Worm (Caenorhabditis elegans) whole organism, L2 larva: Measurements from ENCODE around the gene dhs-11.

Source experiments
- C34F6.9 ChIP-seq: fragments of 150-350 bp; optimal IDR thresholded peaks from 2 replicates; lab custom pipeline; 2014; ENCODE audit warnings: missing biosample characterization, missing genetic modification characterization
- F13H6.1 ChIP-seq: sonication (generic microtip); optimal IDR thresholded peaks from 2 replicates; lab custom pipeline; 2016; ENCODE audit warnings: missing genetic modification characterization, missing compliant biosample characterization
- R02D3.7 ChIP-seq: fragments of 150-350 bp; optimal IDR thresholded peaks from 2 replicates; lab custom pipeline; 2014; ENCODE audit warnings: missing biosample characterization, missing genetic modification characterization
- Y55F3AM.14 ChIP-seq: fragments of 200-800 bp; sonication (Bioruptor generic); optimal IDR thresholded peaks from 2 replicates; lab custom pipeline; 2018; ENCODE audit warnings: mild to moderate bottlenecking, missing genetic modification characterization, missing compliant biosample characterization
- ZK546.5 ChIP-seq: sonication (generic microtip); optimal IDR thresholded peaks from 2 replicates; lab custom pipeline; 2017; ENCODE audit warnings: missing biosample characterization, missing genetic modification characterization
- aly-2 ChIP-seq: fragments of 150-350 bp; optimal IDR thresholded peaks from 2 replicates; lab custom pipeline; 2014; ENCODE audit warnings: missing biosample characterization, missing genetic modification characterization
- blmp-1 ChIP-seq: sonication (generic microtip); optimal IDR thresholded peaks from 2 replicates; lab custom pipeline; 2017; ENCODE audit warnings: missing genetic modification characterization, mild to moderate bottlenecking, missing compliant biosample characterization, antibody characterized with exemption, moderate library complexity; ENCODE audit not compliant: insufficient read depth
- ceh-82 ChIP-seq: fragments of 150-350 bp; optimal IDR thresholded peaks from 2 replicates; lab custom pipeline; 2014; ENCODE audit warnings: missing biosample characterization, missing genetic modification characterization
- crh-2 ChIP-seq: sonication (generic microtip); optimal IDR thresholded peaks from 2 replicates; lab custom pipeline; 2017; ENCODE audit warnings: missing biosample characterization, missing genetic modification characterization
- dmd-4 ChIP-seq: sonication (generic microtip); optimal IDR thresholded peaks from 2 replicates; lab custom pipeline; 2017; ENCODE audit warnings: missing biosample characterization, missing genetic modification characterization
- egl-27 ChIP-seq: sonication (generic microtip); optimal IDR thresholded peaks from 3 replicates; lab custom pipeline; 2017; ENCODE audit warnings: missing biosample characterization, missing genetic modification reagents, missing genetic modification characterization
- elt-1 ChIP-seq: fragments of 150-350 bp; optimal IDR thresholded peaks from 2 replicates; lab custom pipeline; 2014; ENCODE audit warnings: missing biosample characterization, missing genetic modification characterization
- fos-1 ChIP-seq: fragments of 150-350 bp; optimal IDR thresholded peaks from 2 replicates; lab custom pipeline; 2014; ENCODE audit warnings: missing biosample characterization, missing genetic modification characterization
- gmeb-1 ChIP-seq: fragments of 150-350 bp; optimal IDR thresholded peaks from 2 replicates; lab custom pipeline; 2014; ENCODE audit warnings: missing biosample characterization, missing genetic modification characterization
- lin-11 ChIP-seq: fragments of 150-350 bp; sonication (generic microtip); optimal IDR thresholded peaks from 2 replicates; lab custom pipeline; 2014; ENCODE audit warnings: missing biosample characterization, missing genetic modification characterization, inconsistent platforms, mixed read lengths
- lin-13 ChIP-seq: fragments of 150-350 bp; optimal IDR thresholded peaks from 2 replicates; lab custom pipeline; 2014; ENCODE audit warnings: missing biosample characterization, missing genetic modification reagents, missing genetic modification characterization
- lin-39 ChIP-seq: fragments of 150-350 bp; optimal IDR thresholded peaks from 2 replicates; lab custom pipeline; 2014; ENCODE audit warnings: missing biosample characterization, missing genetic modification reagents, missing genetic modification characterization
- lsy-2 ChIP-seq, 2 experiments: fragments of 150-350 bp in 1 of 2; sonication (generic microtip) in 1 of 2; optimal IDR thresholded peaks; 2 replicates each; lab custom pipeline; 2014 to 2017; ENCODE audit warnings: missing biosample characterization in 2 of 2, missing genetic modification characterization in 2 of 2
- mab-5 ChIP-seq: fragments of 150-350 bp; optimal IDR thresholded peaks from 2 replicates; lab custom pipeline; 2014; ENCODE audit warnings: missing biosample characterization, missing genetic modification characterization
- mbf-1 ChIP-seq: sonication (generic microtip); optimal IDR thresholded peaks from 2 replicates; lab custom pipeline; 2017; ENCODE audit warnings: missing biosample characterization, missing genetic modification characterization
- mdl-1 ChIP-seq, 2 experiments: fragments of 150-350 bp in 1 of 2; sonication (generic microtip) in 1 of 2; optimal IDR thresholded peaks; 2 replicates each; lab custom pipeline; 2017; ENCODE audit warnings: missing biosample characterization in 2 of 2, missing genetic modification characterization in 2 of 2
- nhr-10 ChIP-seq: sonication (generic microtip); optimal IDR thresholded peaks from 2 replicates; lab custom pipeline; 2017; ENCODE audit warnings: missing biosample characterization, missing genetic modification characterization
- nhr-11 ChIP-seq: fragments of 150-350 bp; optimal IDR thresholded peaks from 2 replicates; lab custom pipeline; 2014; ENCODE audit warnings: missing biosample characterization, missing genetic modification characterization
- nhr-12 ChIP-seq: fragments of 150-350 bp; optimal IDR thresholded peaks from 2 replicates; lab custom pipeline; 2014; ENCODE audit warnings: missing biosample characterization, missing genetic modification characterization
- nhr-129 ChIP-seq: fragments of 150-350 bp; optimal IDR thresholded peaks from 2 replicates; lab custom pipeline; 2014; ENCODE audit warnings: missing biosample characterization, missing genetic modification characterization
- nhr-21 ChIP-seq: fragments of 150-350 bp; optimal IDR thresholded peaks from 2 replicates; lab custom pipeline; 2014; ENCODE audit warnings: missing biosample characterization, missing genetic modification characterization
- nhr-23 ChIP-seq: fragments of 150-350 bp; optimal IDR thresholded peaks from 2 replicates; lab custom pipeline; 2014; ENCODE audit warnings: missing biosample characterization, missing genetic modification reagents, missing genetic modification characterization
- nhr-25 ChIP-seq: fragments of 150-350 bp; sonication (generic microtip); optimal IDR thresholded peaks from 3 replicates; lab custom pipeline; 2014; ENCODE audit warnings: missing biosample characterization, missing genetic modification characterization
- nhr-6 ChIP-seq: fragments of 150-350 bp; optimal IDR thresholded peaks from 2 replicates; lab custom pipeline; 2014; ENCODE audit warnings: missing biosample characterization, missing genetic modification characterization
- peb-1 ChIP-seq: fragments of 150-350 bp; optimal IDR thresholded peaks from 2 replicates; lab custom pipeline; 2014; ENCODE audit warnings: missing biosample characterization, missing genetic modification characterization
- sem-4 ChIP-seq: fragments of 150-350 bp; optimal IDR thresholded peaks from 2 replicates; lab custom pipeline; 2014; ENCODE audit warnings: missing biosample characterization, missing genetic modification reagents, missing genetic modification characterization
- skn-1 ChIP-seq: sonication (generic microtip); optimal IDR thresholded peaks from 2 replicates; lab custom pipeline; 2017; ENCODE audit warnings: missing biosample characterization, missing genetic modification characterization
- sma-3 ChIP-seq: sonication (generic microtip); optimal IDR thresholded peaks from 2 replicates; lab custom pipeline; 2016; ENCODE audit warnings: missing genetic modification reagents, missing genetic modification characterization, missing compliant biosample characterization
- sma-9 ChIP-seq, 2 experiments: fragments of 150-350 bp in 1 of 2; sonication (generic microtip) in 1 of 2; optimal IDR thresholded peaks; 2 replicates each; lab custom pipeline; 2014 to 2016; ENCODE audit warnings: missing genetic modification characterization in 2 of 2, mild to moderate bottlenecking in 1 of 2, missing biosample characterization in 1 of 2, missing compliant biosample characterization in 1 of 2, missing genetic modification reagents in 1 of 2, moderate library complexity in 1 of 2
- snpc-4 ChIP-seq: fragments of 150-350 bp; optimal IDR thresholded peaks from 2 replicates; lab custom pipeline; 2014; ENCODE audit warnings: missing biosample characterization, missing genetic modification characterization
- unc-55 ChIP-seq: fragments of 150-350 bp; sonication (generic microtip); optimal IDR thresholded peaks from 3 replicates; lab custom pipeline; 2014; ENCODE audit warnings: missing biosample characterization, missing genetic modification reagents, missing genetic modification characterization
- ztf-1 ChIP-seq: fragments of 200-800 bp; sonication (Bioruptor generic); conservative IDR thresholded peaks from 2 replicates; pipeline ENCODE4 v1.3.6; 2022; ENCODE audit warnings: missing genetic modification characterization, missing compliant biosample characterization
- ztf-11 ChIP-seq: sonication (generic microtip); optimal IDR thresholded peaks from 2 replicates; lab custom pipeline; 2017; ENCODE audit warnings: missing biosample characterization, missing genetic modification characterization
- ztf-4 ChIP-seq: fragments of 150-350 bp; optimal IDR thresholded peaks from 2 replicates; lab custom pipeline; 2014; ENCODE audit warnings: missing biosample characterization, missing genetic modification characterization

dhs-11 gene

ce11 chrIII:10629043-10629442, 13.6 kb downstream of the dhs-11 start, which contains the start of gene swt-4:
swt-4 (minus strand) TSS chrIII:10629143.
- TF ChIP-seq nhr-10 (tag; lab: Kevin White, UChicago): no peak
- TF ChIP-seq, all 48 proteins: peak for 0

ce11 chrIII:10628360-10628759, 14.3 kb downstream of the dhs-11 start:
- no peak for TF ChIP-seq lin-13 (GFP tag; lab: Kevin White, UChicago)
- no peak for TF ChIP-seq fos-1 (tag; lab: Kevin White, UChicago)
- TF ChIP-seq peb-1 (tag; lab: Kevin White, UChicago): no peak
- TF ChIP-seq skn-1 (tag; lab: Kevin White, UChicago): no peak
- no peak for TF ChIP-seq sem-4 (tag; lab: Kevin White, UChicago)
- TF ChIP-seq ZK546.5 (tag; lab: Kevin White, UChicago): no peak
- no peak for TF ChIP-seq nhr-6
- no peak for TF ChIP-seq ztf-1 (GFP tag; lab: Robert Waterston, UW)
- TF ChIP-seq gmeb-1 (tag; lab: Kevin White, UChicago): peak; percentile 1
- TF ChIP-seq unc-55: peak; percentile 43
- TF ChIP-seq R02D3.7 (tag; lab: Kevin White, UChicago): no peak
- peak; percentile 18 to 71 for TF ChIP-seq lsy-2 (tag; optimal IDR thresholded peaks at IDR 0.05; lab: Kevin White, UChicago)
- TF ChIP-seq C34F6.9 (tag; lab: Kevin White, UChicago): peak; percentile 41
- no peak for TF ChIP-seq nhr-12 (tag; lab: Kevin White, UChicago)
- TF ChIP-seq nhr-21 (tag; lab: Kevin White, UChicago): peak; percentile 21
- no peak for TF ChIP-seq blmp-1 (tag; lab: Kevin White, UChicago)
- peak; percentile 56 for TF ChIP-seq F13H6.1 (tag; lab: Kevin White, UChicago)
- TF ChIP-seq egl-27 (tag; lab: Kevin White, UChicago): no peak
- no peak for TF ChIP-seq ztf-11 (tag; lab: Kevin White, UChicago)
- peak; percentile 73 for TF ChIP-seq crh-2
- TF ChIP-seq mdl-1 (tag; optimal IDR thresholded peaks at IDR 0.05; lab: Kevin White, UChicago): peak in 1 of 2 experiments; percentile 27
- no peak for TF ChIP-seq sma-3 (GFP tag; lab: Kevin White, UChicago)
- no peak for TF ChIP-seq mbf-1 (tag; lab: Kevin White, UChicago)
- TF ChIP-seq lin-39 (tag; lab: Kevin White, UChicago): no peak
- TF ChIP-seq mab-5 (tag; lab: Kevin White, UChicago): no peak
- TF ChIP-seq nhr-11 (tag; lab: Kevin White, UChicago): no peak
- peak; percentile 24 for TF ChIP-seq nhr-25 (tag; lab: Kevin White, UChicago)
- TF ChIP-seq nhr-129 (tag; lab: Kevin White, UChicago): no peak
- peak; percentile 74 for TF ChIP-seq sma-9 (GFP tag; optimal IDR thresholded peaks at IDR 0.05; lab: Kevin White, UChicago)
- TF ChIP-seq sma-9 (tag; optimal IDR thresholded peaks at IDR 0.05; lab: Kevin White, UChicago): no peak
- TF ChIP-seq ceh-82: no peak
- TF ChIP-seq snpc-4: no peak

DNA sequence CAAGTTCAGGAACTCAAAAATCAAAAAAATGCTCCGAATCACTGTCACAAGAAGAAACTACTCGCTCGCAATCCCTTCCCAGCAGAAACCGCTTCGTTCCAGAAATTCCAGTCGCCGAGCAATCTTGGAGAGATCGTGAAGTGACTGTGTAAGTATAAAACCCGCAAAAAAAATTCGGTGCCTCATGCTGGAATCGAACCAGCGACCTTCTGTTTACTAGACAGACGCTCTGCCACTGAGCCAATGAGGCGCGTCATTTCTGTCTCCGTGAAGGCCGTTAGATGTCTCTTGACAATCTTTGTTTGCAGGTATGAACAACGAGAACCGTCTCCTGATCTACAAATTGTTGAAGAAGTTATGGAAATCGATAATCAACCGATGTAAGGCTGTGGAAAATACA, 18.1 kb downstream of the dhs-11 start:
- TF ChIP-seq crh-2 (no peak), lin-13 (GFP tag; lab: Kevin White, UChicago) (peak; percentile 2), gmeb-1 (tag; lab: Kevin White, UChicago) (peak; percentile 39), nhr-129 (tag; lab: Kevin White, UChicago) (peak; percentile 73), snpc-4 (no peak), blmp-1 (tag; lab: Kevin White, UChicago) (no peak), fos-1 (tag; lab: Kevin White, UChicago) (peak; percentile 47), lsy-2 (tag; optimal IDR thresholded peaks at IDR 0.05; lab: Kevin White, UChicago) (peak in 1 of 2 experiments; percentile 47), Y55F3AM.14 (GFP tag; lab: Kevin White, UChicago) (no peak), R02D3.7 (tag; lab: Kevin White, UChicago) (no peak), unc-55 (peak; percentile 12), elt-1 (tag; lab: Kevin White, UChicago) (no peak), nhr-25 (tag; lab: Kevin White, UChicago) (peak; percentile 17), dmd-4 (no peak), C34F6.9 (tag; lab: Kevin White, UChicago) (peak; percentile 26), ztf-4 (tag; lab: Kevin White, UChicago) (no peak), sma-3 (GFP tag; lab: Kevin White, UChicago) (peak; percentile 41), ztf-1 (GFP tag; lab: Robert Waterston, UW) (no peak), nhr-23 (tag; lab: Kevin White, UChicago) (no peak), ZK546.5 (tag; lab: Kevin White, UChicago) (no peak), nhr-21 (tag; lab: Kevin White, UChicago) (peak; percentile 17), aly-2 (tag; lab: Kevin White, UChicago) (no peak), F13H6.1 (tag; lab: Kevin White, UChicago) (peak; percentile 10), sma-9 (GFP tag; optimal IDR thresholded peaks at IDR 0.05; lab: Kevin White, UChicago) (peak; percentile 22), sma-9 (tag; optimal IDR thresholded peaks at IDR 0.05; lab: Kevin White, UChicago) (no peak), lin-11 (no peak)
- TF ChIP-seq, all 48 proteins: peak for 12
